Comparison of ENCODE assay signal across 2 fruit fly cellular contexts in genomic region chr3R:15196134-15197034, dm6.
TF ChIP-seq lines count a peak whose summit lies in the region.

Gene Kpc1, minus strand, starts transcription at chr3R:15196210.
Gene CG42542, plus strand, starts transcription at chr3R:15196598.

TF ChIP-seq in whole organism, embryonic, 481 proteins besides CTCF, POLR2A, EP300 and RAD21 (continued from another document and continues in another):
- peak; percentile 55 for TF ChIP-seq CG9876 (GFP tag; optimal IDR thresholded peaks at IDR 0.05; lab: Kevin White, UChicago)
- TF ChIP-seq CG6813 (GFP tag; optimal IDR thresholded peaks at IDR 0.05; lab: Kevin White, UChicago) = peak; percentile 19
- no peak for TF ChIP-seq salm (tag; optimal IDR thresholded peaks at IDR 0.05; lab: Kevin White, UChicago)
- peak; percentile 10 for TF ChIP-seq Mes4 (GFP tag; optimal IDR thresholded peaks at IDR 0.05; lab: Kevin White, UChicago)
- TF ChIP-seq Atf3 (GFP tag; optimal IDR thresholded peaks at IDR 0.05; lab: Kevin White, UChicago) = peak; percentile 38
- TF ChIP-seq chn (GFP tag; optimal IDR thresholded peaks at IDR 0.05; lab: Kevin White, UChicago) = peak; percentile 77
- TF ChIP-seq CG30020 (tag; optimal IDR thresholded peaks at IDR 0.05; lab: Kevin White, UChicago) = peak; percentile 54
- peak; percentile 20 for TF ChIP-seq CG17186 (GFP tag; optimal IDR thresholded peaks at IDR 0.05; lab: Kevin White, UChicago)
- peak; percentile 3 for TF ChIP-seq CG2678 (tag; optimal IDR thresholded peaks at IDR 0.05; lab: Kevin White, UChicago)
- TF ChIP-seq sob (GFP tag; IDR thresholded peaks at IDR 0.05; lab: Robert Waterston, UW) = peak; percentile 87
- TF ChIP-seq Xrp1 (GFP tag; IDR thresholded peaks at IDR 0.05; lab: Robert Waterston, UW) = peak; percentile 55; the same call in 1 of the 2 replicates
- no peak for TF ChIP-seq CG10274 (GFP tag; optimal IDR thresholded peaks at IDR 0.05; lab: Kevin White, UChicago)
- peak; percentile 11 for TF ChIP-seq CG1233 (GFP tag; optimal IDR thresholded peaks at IDR 0.05; lab: Kevin White, UChicago)
- TF ChIP-seq sisA (GFP tag; IDR thresholded peaks at IDR 0.05; lab: Robert Waterston, UW) = peak; percentile 37; the same call in 1 of the 2 replicates
- TF ChIP-seq Hr39 (optimal IDR thresholded peaks at IDR 0.05; lab: Kevin White, UChicago) = no peak
- TF ChIP-seq CG11696 (GFP tag; IDR thresholded peaks at IDR 0.05; lab: Robert Waterston, UW) = 0 out of 2 replicates have a peak, but pooled peaks have one; percentile 30
- peak; percentile 63 for TF ChIP-seq sug (tag; optimal IDR thresholded peaks at IDR 0.05; lab: Kevin White, UChicago)
- TF ChIP-seq dysf (GFP tag; IDR thresholded peaks at IDR 0.05; lab: Robert Waterston, UW) = peak; percentile 44; the same call in 1 of the 3 replicates
- TF ChIP-seq hbn (GFP tag; IDR thresholded peaks at IDR 0.05; lab: Robert Waterston, UW; ENCODE audit: partially characterized antibody) = peak; percentile 89
- peak; percentile 76 for TF ChIP-seq tin (GFP tag; optimal IDR thresholded peaks at IDR 0.05; lab: Kevin White, UChicago)
- no peak for TF ChIP-seq CG2875 (GFP tag; optimal IDR thresholded peaks at IDR 0.05; lab: Kevin White, UChicago)
- peak; percentile 92 for TF ChIP-seq Doc3 (GFP tag; IDR thresholded peaks at IDR 0.05; lab: Robert Waterston, UW; ENCODE audit: partially characterized antibody)
- TF ChIP-seq CG6765 (GFP tag; optimal IDR thresholded peaks at IDR 0.05; lab: Kevin White, UChicago) = peak; percentile 13
- no peak for TF ChIP-seq yki (optimal IDR thresholded peaks at IDR 0.05; lab: Kevin White, UChicago)
- peak; percentile 63 to 90 for TF ChIP-seq crp (GFP tag; optimal IDR thresholded peaks at IDR 0.05; lab: Kevin White, UChicago)
- peak; percentile 43 for TF ChIP-seq CG1792 (GFP tag; optimal IDR thresholded peaks at IDR 0.05; lab: Kevin White, UChicago)
- TF ChIP-seq Lhr (GFP tag; optimal IDR thresholded peaks at IDR 0.05; lab: Kevin White, UChicago) = peak; percentile 56
- peak; percentile 61 for TF ChIP-seq CG10979 (tag; optimal IDR thresholded peaks at IDR 0.05; lab: Kevin White, UChicago)
- TF ChIP-seq CG6683 (GFP tag; optimal IDR thresholded peaks at IDR 0.05; lab: Kevin White, UChicago) = peak; percentile 40
- no peak; the same call in 1 of the 2 replicates for TF ChIP-seq Poxn (GFP tag; IDR thresholded peaks at IDR 0.05; lab: Robert Waterston, UW)
- peak; percentile 86 for TF ChIP-seq CG10462 (GFP tag; optimal IDR thresholded peaks at IDR 0.05; lab: Kevin White, UChicago)
- TF ChIP-seq CG12942 (GFP tag; optimal IDR thresholded peaks at IDR 0.05; lab: Kevin White, UChicago) = peak; percentile 69
- TF ChIP-seq Bgb (GFP tag; IDR thresholded peaks at IDR 0.05; lab: Robert Waterston, UW; ENCODE audit: partially characterized antibody) = peak; percentile 84
- no peak for TF ChIP-seq klu (GFP tag; IDR thresholded peaks at IDR 0.05; lab: Robert Waterston, UW)
- TF ChIP-seq pan (optimal IDR thresholded peaks at IDR 0.05; lab: Kevin White, UChicago) = no peak
- TF ChIP-seq pan (GFP tag; optimal IDR thresholded peaks at IDR 0.05 in 1 of 2, IDR thresholded peaks at IDR 0.05 in 1 of 2) = peak in 1 of 2 experiments; percentile 65
- TF ChIP-seq Oaz (GFP tag; IDR thresholded peaks at IDR 0.05; lab: Robert Waterston, UW) = no peak
- peak; percentile 79 for TF ChIP-seq Xbp1 (GFP tag; optimal IDR thresholded peaks at IDR 0.05; lab: Kevin White, UChicago)
- peak; percentile 44 for TF ChIP-seq CG8924 (tag; optimal IDR thresholded peaks at IDR 0.05; lab: Kevin White, UChicago)
- TF ChIP-seq Hr3 (GFP tag; optimal IDR thresholded peaks at IDR 0.05; lab: Kevin White, UChicago) = peak; percentile 74
- peak; percentile 19; the same call in 1 of the 2 replicates for TF ChIP-seq CG17328 (GFP tag; IDR thresholded peaks at IDR 0.05; lab: Robert Waterston, UW)
- TF ChIP-seq CG7987 (GFP tag; optimal IDR thresholded peaks at IDR 0.05; lab: Kevin White, UChicago) = peak; percentile 54
- peak in 1 of 2 experiments; percentile 60 for TF ChIP-seq bsh (GFP tag; optimal IDR thresholded peaks at IDR 0.05; lab: Kevin White, UChicago)
- peak; percentile 94 for TF ChIP-seq CG10267 (tag; optimal IDR thresholded peaks at IDR 0.05; lab: Kevin White, UChicago)
- peak; percentile 64 for TF ChIP-seq CG3995 (GFP tag; optimal IDR thresholded peaks at IDR 0.05; lab: Kevin White, UChicago)
- peak; percentile 48 for TF ChIP-seq NK7.1 (GFP tag; optimal IDR thresholded peaks at IDR 0.05; lab: Kevin White, UChicago)
- TF ChIP-seq CG4730 (GFP tag; IDR thresholded peaks at IDR 0.05; lab: Robert Waterston, UW) = peak; percentile 45; the same call in 1 of the 2 replicates
- TF ChIP-seq prd (optimal IDR thresholded peaks at IDR 0.05; lab: Kevin White, UChicago) = no peak
- peak; percentile 75 for TF ChIP-seq prd (GFP tag; IDR thresholded peaks at IDR 0.05; lab: Robert Waterston, UW)
- TF ChIP-seq en (GFP tag; optimal IDR thresholded peaks at IDR 0.05; lab: Kevin White, UChicago) = peak; percentile 25
- peak; percentile 62 for TF ChIP-seq Sox102F (GFP tag; optimal IDR thresholded peaks at IDR 0.05; lab: Kevin White, UChicago)
- peak; percentile 89 for TF ChIP-seq CG30403 (GFP tag; optimal IDR thresholded peaks at IDR 0.05; lab: Kevin White, UChicago)
- TF ChIP-seq usp (GFP tag; optimal IDR thresholded peaks at IDR 0.05; lab: Kevin White, UChicago) = no peak
- peak; percentile 73 to 82 for TF ChIP-seq dpn (GFP tag; optimal IDR thresholded peaks at IDR 0.05; lab: Kevin White, UChicago)
- TF ChIP-seq CG4854 (GFP tag; optimal IDR thresholded peaks at IDR 0.05; lab: Kevin White, UChicago) = no peak
- TF ChIP-seq CG5953 (GFP tag; IDR thresholded peaks at IDR 0.05; lab: Robert Waterston, UW) = no peak
- peak in 1 of 3 experiments; percentile 81 for TF ChIP-seq lola (GFP tag; optimal IDR thresholded peaks at IDR 0.05; lab: Kevin White, UChicago)
- TF ChIP-seq slp2 (GFP tag; optimal IDR thresholded peaks at IDR 0.05; lab: Kevin White, UChicago) = peak; percentile 67
- TF ChIP-seq chinmo (GFP tag; IDR thresholded peaks at IDR 0.05; lab: Robert Waterston, UW; ENCODE audit: partially characterized antibody) = peak; percentile 88; the same call in 2 of the 4 replicates
- peak; percentile 86 for TF ChIP-seq Rfx (GFP tag; IDR thresholded peaks at IDR 0.05; lab: Robert Waterston, UW)
- TF ChIP-seq CG18764 (GFP tag; optimal IDR thresholded peaks at IDR 0.05; lab: Kevin White, UChicago) = peak; percentile 63
- peak; percentile 64 for TF ChIP-seq Meics (GFP tag; optimal IDR thresholded peaks at IDR 0.05; lab: Kevin White, UChicago)
- TF ChIP-seq gsb-n (tag; optimal IDR thresholded peaks at IDR 0.05; lab: Kevin White, UChicago) = peak; percentile 4

TF ChIP-seq in whole organism, prepupa, 60 proteins besides CTCF, POLR2A, EP300 and RAD21 (continued from another document):
- TF ChIP-seq CG8632 (GFP tag; optimal IDR thresholded peaks at IDR 0.05; lab: Kevin White, UChicago) (peak; percentile 62), CG8319 (GFP tag; optimal IDR thresholded peaks at IDR 0.05; lab: Kevin White, UChicago) (peak; percentile 31), cyc (GFP tag; optimal IDR thresholded peaks at IDR 0.05; lab: Kevin White, UChicago) (peak; percentile 71), CG6163 (GFP tag; IDR thresholded peaks at IDR 0.05; lab: Robert Waterston, UW) (peak; percentile 29; the same call in 1 of the 3 replicates), CG7368 (GFP tag; optimal IDR thresholded peaks at IDR 0.05; lab: Kevin White, UChicago) (peak; percentile 52), Smox (GFP tag; optimal IDR thresholded peaks at IDR 0.05; lab: Kevin White, UChicago) (peak; percentile 78), CG6854 (GFP tag; optimal IDR thresholded peaks at IDR 0.05; lab: Kevin White, UChicago) (no peak), fkh (GFP tag; optimal IDR thresholded peaks at IDR 0.05; lab: Kevin White, UChicago) (peak; percentile 62)
TF ChIP-seq in whole organism, prepupa: peak in this region for 47.
